Worm (Caenorhabditis elegans): Measurements from ENCODE around the gene vti-1.

- TF ChIP-seq ref-1 (GFP tag; conservative IDR thresholded peaks at IDR 0.05): no peak
- TF ChIP-seq med-1 (GFP tag; optimal IDR thresholded peaks at IDR 0.05; ENCODE audit: insufficient read depth): no peak
- no peak for TF ChIP-seq flt-1 (GFP tag; IDR thresholded peaks at IDR 0.05)
- TF ChIP-seq T22C8.4 (GFP tag; IDR thresholded peaks at IDR 0.05): no peak
- TF ChIP-seq ztf-29 (GFP tag; IDR thresholded peaks at IDR 0.05): no peak
- no peak for TF ChIP-seq tab-1 (GFP tag; IDR thresholded peaks at IDR 0.05)
- TF ChIP-seq klf-2 (GFP tag; conservative IDR thresholded peaks at IDR 0.05): no peak
Observed at ce11 chrIV:14754912-14755311, 11.6 kb downstream of the vti-1 start, which contains the start of gene Y57G11C.499.

Measured in whole organism, midembryonic.